Worm (Caenorhabditis elegans) whole organism, L4 larva: ENCODE data around the gene sprp-4.

Source experiments
- D1046.2 ChIP-seq: fragments of 200-800 bp; sonication (Bioruptor generic); IDR thresholded peaks from 2 replicates; pipeline ENCODE4 v1.3.6; 2022; ENCODE audit warnings: missing genetic modification characterization, missing compliant biosample characterization
- F10B5.3 ChIP-seq: sonication (generic microtip); optimal IDR thresholded peaks from 2 replicates; lab custom pipeline; 2016; ENCODE audit warnings: mild to moderate bottlenecking, missing genetic modification characterization, missing compliant biosample characterization
- F44E2.7 ChIP-seq: fragments of 200-800 bp; sonication (Bioruptor generic); IDR thresholded peaks from 2 replicates; pipeline ENCODE4 v2.1.2; 2022; ENCODE audit warnings: missing genetic modification characterization, missing compliant biosample characterization
- F49E8.2 ChIP-seq: sonication (generic microtip); optimal IDR thresholded peaks from 2 replicates; lab custom pipeline; 2016; ENCODE audit warnings: missing compliant biosample characterization, mild to moderate bottlenecking, missing genetic modification characterization, borderline replicate concordance
- T20F7.1 ChIP-seq: fragments of 200-800 bp; sonication (Bioruptor generic); optimal IDR thresholded peaks from 2 replicates; lab custom pipeline; 2018; ENCODE audit warnings: mild to moderate bottlenecking, missing genetic modification characterization, missing compliant biosample characterization
- Y48G9A.11 ChIP-seq: fragments of 200-800 bp; sonication (Bioruptor generic); IDR thresholded peaks from 2 replicates; pipeline ENCODE4 v1.3.6; 2022; ENCODE audit warnings: missing genetic modification reagents, missing genetic modification characterization, missing compliant biosample characterization
- ZK546.5 ChIP-seq, 2 experiments: sonication (generic microtip); optimal IDR thresholded peaks; 2 replicates each; lab custom pipeline; 2017; ENCODE audit warnings: missing biosample characterization in 2 of 2, missing genetic modification characterization in 2 of 2
- aha-1 ChIP-seq: fragments of 150-350 bp; peaks from one replicate; lab custom pipeline; 2014; ENCODE audit warnings: missing biosample characterization, missing genetic modification characterization
- ama-1 ChIP-seq: fragments of 150-350 bp; optimal IDR thresholded peaks from 2 replicates; lab custom pipeline; 2014; ENCODE audit warnings: inconsistent platforms, mixed read lengths
- ceh-32 ChIP-seq: sonication (generic microtip); optimal IDR thresholded peaks from 2 replicates; lab custom pipeline; 2016; ENCODE audit warnings: mild to moderate bottlenecking, missing genetic modification characterization, missing compliant biosample characterization; ENCODE audit not compliant: poor library complexity
- ceh-44 ChIP-seq: fragments of 200-800 bp; sonication (Bioruptor generic); IDR thresholded peaks from 2 replicates; pipeline ENCODE4 v1.3.6; 2022; ENCODE audit warnings: missing genetic modification reagents, missing genetic modification characterization, missing compliant biosample characterization
- ces-1 ChIP-seq: fragments of 150-350 bp; sonication (generic microtip); optimal IDR thresholded peaks from 4 replicates; lab custom pipeline; 2014; ENCODE audit warnings: missing biosample characterization, missing genetic modification reagents, missing genetic modification characterization
- daf-12 ChIP-seq: fragments of 150-350 bp; optimal IDR thresholded peaks from 2 replicates; lab custom pipeline; 2014; ENCODE audit warnings: missing biosample characterization, missing genetic modification reagents, missing genetic modification characterization
- daf-8 ChIP-seq: fragments of 200-800 bp; sonication (Bioruptor generic); IDR thresholded peaks from 2 replicates; pipeline ENCODE4 v1.3.6; 2022; ENCODE audit warnings: missing genetic modification characterization, missing compliant biosample characterization
- dmd-8 ChIP-seq: fragments of 200-800 bp; sonication (Bioruptor generic); IDR thresholded peaks from 2 replicates; pipeline ENCODE4 v1.3.6; 2022; ENCODE audit warnings: missing genetic modification characterization, missing compliant biosample characterization
- dmd-9 ChIP-seq: fragments of 200-800 bp; sonication (Bioruptor generic); IDR thresholded peaks from 2 replicates; pipeline ENCODE4 v1.3.6; 2022; ENCODE audit warnings: missing genetic modification reagents, missing genetic modification characterization, missing compliant biosample characterization
- dve-1 ChIP-seq: sonication (generic microtip); optimal IDR thresholded peaks from 2 replicates; lab custom pipeline; 2017; ENCODE audit warnings: antibody characterized with exemption, mild to moderate bottlenecking, missing genetic modification characterization, missing compliant biosample characterization; ENCODE audit not compliant: insufficient read depth
- egl-43 ChIP-seq: fragments of 200-800 bp; sonication (Bioruptor generic); IDR thresholded peaks from 2 replicates; pipeline ENCODE4 v1.3.6; 2022; ENCODE audit warnings: missing genetic modification reagents, missing genetic modification characterization, missing compliant biosample characterization
- gei-8 ChIP-seq: fragments of 200-800 bp; sonication (Bioruptor generic); optimal IDR thresholded peaks from 2 replicates; lab custom pipeline; 2018; ENCODE audit warnings: mild to moderate bottlenecking, missing genetic modification characterization, missing compliant biosample characterization
- hif-1 ChIP-seq, 2 experiments: sonication (generic microtip); optimal IDR thresholded peaks; 2 replicates each; lab custom pipeline; 2016 to 2017; ENCODE audit warnings: missing compliant biosample characterization in 2 of 2, missing genetic modification characterization in 2 of 2, missing genetic modification reagents in 2 of 2, missing genotype in 2 of 2, mild to moderate bottlenecking in 1 of 2
- hlh-11 ChIP-seq: fragments of 200-800 bp; sonication (Bioruptor generic); optimal IDR thresholded peaks from 2 replicates; lab custom pipeline; 2018; ENCODE audit warnings: mild to moderate bottlenecking, missing genetic modification characterization, missing compliant biosample characterization
- lim-7 ChIP-seq: fragments of 200-800 bp; sonication (Bioruptor generic); IDR thresholded peaks from 2 replicates; pipeline ENCODE4 v1.3.6; 2022; ENCODE audit warnings: missing genetic modification characterization, missing compliant biosample characterization
- lin-1 ChIP-seq: fragments of 200-800 bp; sonication (Bioruptor generic); IDR thresholded peaks from 2 replicates; pipeline ENCODE4 v1.3.6; 2022; ENCODE audit warnings: missing genetic modification reagents, missing genetic modification characterization, missing compliant biosample characterization
- lin-13 ChIP-seq: fragments of 150-350 bp; optimal IDR thresholded peaks from 2 replicates; lab custom pipeline; 2014; ENCODE audit warnings: missing biosample characterization, missing genetic modification reagents, missing genetic modification characterization
- lin-15B ChIP-seq: fragments of 150-350 bp; sonication (generic microtip); optimal IDR thresholded peaks from 3 replicates; lab custom pipeline; 2014; ENCODE audit warnings: missing biosample characterization, missing genetic modification characterization
- lin-38 ChIP-seq: fragments of 200-800 bp; sonication (Bioruptor generic); IDR thresholded peaks from 2 replicates; pipeline ENCODE4 v1.3.6; 2022; ENCODE audit warnings: missing genetic modification reagents, missing genetic modification characterization, missing compliant biosample characterization
- lsy-2 ChIP-seq, 2 experiments: fragments of 150-350 bp in 1 of 2; sonication (generic microtip) in 1 of 2; optimal IDR thresholded peaks; 2 replicates each; lab custom pipeline; 2014 to 2017; ENCODE audit warnings: missing biosample characterization in 2 of 2, missing genetic modification characterization in 2 of 2
- mdt-29 ChIP-seq: fragments of 200-800 bp; sonication (Bioruptor generic); IDR thresholded peaks from 2 replicates; pipeline ENCODE4 v1.3.6; 2022; ENCODE audit warnings: missing genetic modification reagents, missing genetic modification characterization, missing compliant biosample characterization
- mxl-3 ChIP-seq: fragments of 200-800 bp; sonication (Bioruptor generic); optimal IDR thresholded peaks from 2 replicates; lab custom pipeline; 2018; ENCODE audit warnings: mild to moderate bottlenecking, missing genetic modification characterization, missing compliant biosample characterization
- nhr-111 ChIP-seq: fragments of 200-800 bp; sonication (Bioruptor generic); optimal IDR thresholded peaks from 2 replicates; lab custom pipeline; 2018; ENCODE audit warnings: mild to moderate bottlenecking, missing genetic modification characterization, missing compliant biosample characterization
- nhr-237 ChIP-seq: sonication (generic microtip); optimal IDR thresholded peaks from 2 replicates; lab custom pipeline; 2017; ENCODE audit warnings: missing biosample characterization, missing genetic modification characterization
- nhr-25 ChIP-seq: sonication (generic microtip); optimal IDR thresholded peaks from 2 replicates; lab custom pipeline; 2017; ENCODE audit warnings: missing genetic modification characterization, mild to moderate bottlenecking, missing compliant biosample characterization, antibody characterized with exemption, moderate library complexity, borderline replicate concordance; ENCODE audit not compliant: insufficient read depth
- nhr-41 ChIP-seq: fragments of 200-800 bp; sonication (Bioruptor generic); IDR thresholded peaks from 2 replicates; pipeline ENCODE4 v1.3.6; 2022; ENCODE audit warnings: missing genetic modification reagents, missing genetic modification characterization, missing compliant biosample characterization
- nhr-42 ChIP-seq: fragments of 200-800 bp; sonication (Bioruptor generic); IDR thresholded peaks from 2 replicates; pipeline ENCODE4 v1.3.6; 2022; ENCODE audit warnings: missing genetic modification characterization, missing compliant biosample characterization
- nhr-48 ChIP-seq: sonication (generic microtip); optimal IDR thresholded peaks from 2 replicates; lab custom pipeline; 2016; ENCODE audit warnings: mild to moderate bottlenecking, missing genetic modification characterization, missing compliant biosample characterization
- nhr-76 ChIP-seq: fragments of 150-350 bp; optimal IDR thresholded peaks from 2 replicates; lab custom pipeline; 2014; ENCODE audit warnings: missing biosample characterization, missing genetic modification characterization
- php-3 ChIP-seq: fragments of 200-800 bp; sonication (Bioruptor generic); IDR thresholded peaks from 2 replicates; pipeline ENCODE4 v1.3.6; 2022; ENCODE audit warnings: missing genetic modification reagents, missing genetic modification characterization, missing compliant biosample characterization
- pqm-1 ChIP-seq: sonication (generic microtip); optimal IDR thresholded peaks from 2 replicates; lab custom pipeline; 2017; ENCODE audit warnings: missing biosample characterization, missing genetic modification characterization
- saeg-2 ChIP-seq: fragments of 200-800 bp; sonication (Bioruptor generic); IDR thresholded peaks from 2 replicates; pipeline ENCODE4 v1.3.6; 2022; ENCODE audit warnings: missing genetic modification reagents, missing genetic modification characterization, missing compliant biosample characterization
- sdz-12 ChIP-seq: fragments of 200-800 bp; sonication (Bioruptor generic); optimal IDR thresholded peaks from 2 replicates; lab custom pipeline; 2018; ENCODE audit warnings: mild to moderate bottlenecking, missing genetic modification characterization, missing compliant biosample characterization
- skn-1 ChIP-seq: fragments of 150-350 bp; optimal IDR thresholded peaks from 2 replicates; lab custom pipeline; 2014; ENCODE audit warnings: missing biosample characterization, missing genetic modification characterization
- snpc-4 ChIP-seq: fragments of 150-350 bp; optimal IDR thresholded peaks from 2 replicates; lab custom pipeline; 2014; ENCODE audit warnings: missing biosample characterization, missing genetic modification characterization
- spr-1 ChIP-seq: sonication (generic microtip); optimal IDR thresholded peaks from 2 replicates; lab custom pipeline; 2016; ENCODE audit warnings: mild to moderate bottlenecking, missing genetic modification characterization, missing compliant biosample characterization
- spr-3 ChIP-seq: fragments of 200-800 bp; sonication (Bioruptor generic); optimal IDR thresholded peaks from 2 replicates; lab custom pipeline; 2018; ENCODE audit warnings: mild to moderate bottlenecking, missing genetic modification characterization, missing compliant biosample characterization
- tag-97 ChIP-seq: fragments of 200-800 bp; sonication (Bioruptor generic); IDR thresholded peaks from 2 replicates; pipeline ENCODE4 v1.3.6; 2022; ENCODE audit warnings: missing genetic modification characterization, missing compliant biosample characterization
- unc-130 ChIP-seq: sonication (generic microtip); optimal IDR thresholded peaks from 2 replicates; lab custom pipeline; 2016; ENCODE audit warnings: missing genetic modification reagents, missing genetic modification characterization, missing compliant biosample characterization
- unc-62 ChIP-seq, 3 experiments: fragments of 150-350 bp in 1 of 3; sonication (generic microtip); optimal IDR thresholded peaks in 2 of 3; peaks in 1 of 3; 1 replicate in 1 of 3; 2 replicates in 2 of 3; lab custom pipeline; 2014 to 2017; ENCODE audit warnings: missing biosample characterization in 3 of 3, missing genetic modification characterization in 3 of 3, missing genetic modification reagents in 3 of 3, missing genotype in 1 of 3
- vab-7 ChIP-seq: fragments of 200-800 bp; sonication (Bioruptor generic); IDR thresholded peaks from 2 replicates; pipeline ENCODE4 v1.3.6; 2022; ENCODE audit warnings: missing genetic modification reagents, missing genetic modification characterization, missing compliant biosample characterization
- zip-11 ChIP-seq: fragments of 200-800 bp; sonication (Bioruptor generic); IDR thresholded peaks from 2 replicates; pipeline ENCODE4 v1.3.6; 2022; ENCODE audit warnings: missing genetic modification characterization, missing compliant biosample characterization
- ztf-11 ChIP-seq: fragments of 150-350 bp; optimal IDR thresholded peaks from 2 replicates; lab custom pipeline; 2014; ENCODE audit warnings: missing biosample characterization, missing genetic modification characterization

sprp-4 gene

DNA sequence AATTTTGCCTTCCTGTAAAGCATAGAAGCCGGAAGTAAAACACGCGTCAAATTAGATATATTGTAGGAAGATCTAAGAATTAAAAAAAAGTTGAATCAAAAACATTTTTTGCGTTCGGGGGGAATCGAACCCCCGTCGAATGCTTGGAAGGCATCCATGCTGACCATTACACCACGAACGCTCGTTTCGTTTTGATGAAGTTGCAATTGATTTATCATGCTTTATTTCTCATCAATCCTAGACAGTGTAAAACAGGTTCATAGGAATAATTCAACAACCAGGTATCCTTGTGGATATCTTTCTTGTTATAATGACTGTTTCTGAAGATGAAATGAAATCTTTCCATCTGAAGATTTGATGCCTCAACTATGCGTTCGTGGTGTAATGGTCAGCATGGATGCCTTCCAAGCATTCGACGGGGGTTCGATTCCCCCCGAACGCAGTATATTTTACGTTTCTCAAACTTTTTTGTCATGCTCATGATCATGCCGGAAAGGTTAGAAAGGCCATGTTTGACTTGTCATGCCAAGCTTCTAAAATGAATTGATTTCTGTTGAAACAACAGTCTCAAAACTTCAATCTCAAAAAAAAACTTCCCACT, 33.5 kb downstream of the sprp-4 start (continued):
- no peak for TF ChIP-seq skn-1 (tag; lab: Kevin White, UChicago)
- TF ChIP-seq zip-11: peak; percentile 62; the same call in 1 of the 2 replicates
- no peak for TF ChIP-seq snpc-4
- TF ChIP-seq nhr-25 (tag; lab: Kevin White, UChicago): no peak
- TF ChIP-seq ama-1 (lab: Kevin White, UChicago): no peak
- TF ChIP-seq F44E2.7 (GFP tag; lab: Robert Waterston, UW): no peak
- TF ChIP-seq ztf-11: no peak
- TF ChIP-seq unc-62 (GFP tag; optimal IDR thresholded peaks at IDR 0.05 in 1 of 2; lab: Kevin White, UChicago): peak in 1 of 2 experiments; percentile 11
- TF ChIP-seq unc-62 (tag; optimal IDR thresholded peaks at IDR 0.05; lab: Kevin White, UChicago): no peak
- no peak for TF ChIP-seq lin-15B (tag; lab: Kevin White, UChicago)
- 0 out of 2 replicates have a peak, but pooled peaks have one; percentile 23 for TF ChIP-seq nhr-41
- peak; percentile 25; the same call in 1 of the 2 replicates for TF ChIP-seq vab-7 (GFP tag; lab: Robert Waterston, UW)
- no peak for TF ChIP-seq Y48G9A.11 (GFP tag; lab: Robert Waterston, UW)
- TF ChIP-seq aha-1: peak; percentile 89
- no peak for TF ChIP-seq nhr-76 (tag; lab: Kevin White, UChicago)
- no peak for TF ChIP-seq nhr-237 (tag; lab: Kevin White, UChicago)
- TF ChIP-seq ceh-44: no peak
- TF ChIP-seq daf-8 (GFP tag; lab: Robert Waterston, UW): no peak
- TF ChIP-seq F10B5.3 (tag; lab: Kevin White, UChicago): no peak
- peak; percentile 4 for TF ChIP-seq spr-1
- no peak for TF ChIP-seq dmd-8 (GFP tag; lab: Robert Waterston, UW)
- TF ChIP-seq lsy-2 (tag; optimal IDR thresholded peaks at IDR 0.05; lab: Kevin White, UChicago): no peak
- no peak for TF ChIP-seq sdz-12 (GFP tag; lab: Kevin White, UChicago)
- no peak for TF ChIP-seq ZK546.5 (tag; optimal IDR thresholded peaks at IDR 0.05; lab: Kevin White, UChicago)
- no peak for TF ChIP-seq spr-3 (GFP tag; lab: Kevin White, UChicago)
- TF ChIP-seq php-3 (GFP tag; lab: Robert Waterston, UW): peak; percentile 69; the same call in 1 of the 2 replicates
- no peak for TF ChIP-seq daf-12
- TF ChIP-seq nhr-42 (GFP tag; lab: Robert Waterston, UW): no peak
- no peak for TF ChIP-seq ces-1 (GFP tag; lab: Kevin White, UChicago)
- TF ChIP-seq lim-7 (GFP tag; lab: Robert Waterston, UW): peak; percentile 66; the same call in 1 of the 2 replicates
- no peak for TF ChIP-seq dve-1
- no peak for TF ChIP-seq hif-1 (tag; optimal IDR thresholded peaks at IDR 0.05; lab: Kevin White, UChicago)
- no peak for TF ChIP-seq gei-8
- TF ChIP-seq F49E8.2: no peak
- TF ChIP-seq mdt-29 (GFP tag; lab: Robert Waterston, UW): no peak
- TF ChIP-seq nhr-111: no peak
- peak; percentile 27 for TF ChIP-seq unc-130 (GFP tag; lab: Kevin White, UChicago)
- no peak for TF ChIP-seq tag-97 (GFP tag; lab: Robert Waterston, UW)
- no peak for TF ChIP-seq ceh-32 (tag; lab: Kevin White, UChicago)
- no peak for TF ChIP-seq dmd-9
- TF ChIP-seq D1046.2: peak; percentile 64; the same call in 1 of the 2 replicates
- no peak for TF ChIP-seq pqm-1 (tag; lab: Kevin White, UChicago)
- TF ChIP-seq hlh-11 (tag; lab: Kevin White, UChicago): peak; percentile 17
- TF ChIP-seq T20F7.1 (GFP tag; lab: Kevin White, UChicago): no peak
- peak; percentile 28 for TF ChIP-seq nhr-48 (tag; lab: Kevin White, UChicago)
- peak; percentile 53; the same call in 1 of the 2 replicates for TF ChIP-seq lin-1
- TF ChIP-seq egl-43 (GFP tag; lab: Robert Waterston, UW): peak; percentile 72
- TF ChIP-seq mxl-3 (GFP tag; lab: Kevin White, UChicago): peak; percentile 7
- peak; percentile 71 for TF ChIP-seq lin-38 (GFP tag; lab: Robert Waterston, UW)
- no peak for TF ChIP-seq lin-13
- no peak for TF ChIP-seq saeg-2 (GFP tag; lab: Robert Waterston, UW)
